Worm (Caenorhabditis elegans) whole organism, L4 larva: ENCODE measurements around the gene rsp-7.

Source experiments
- R02D3.7 ChIP-seq: fragments of 150-350 bp; sonication (generic microtip); optimal IDR thresholded peaks from 3 replicates; lab custom pipeline; 2014; ENCODE audit warnings: missing biosample characterization, missing genetic modification characterization
- T26A8.4 ChIP-seq: fragments of 200-800 bp; sonication (Bioruptor generic); IDR thresholded peaks from 2 replicates; pipeline ENCODE4 v1.3.6; 2022; ENCODE audit warnings: missing genetic modification characterization, missing compliant biosample characterization
- aha-1 ChIP-seq: fragments of 150-350 bp; peaks from one replicate; lab custom pipeline; 2014; ENCODE audit warnings: missing biosample characterization, missing genetic modification characterization
- ces-1 ChIP-seq: fragments of 150-350 bp; sonication (generic microtip); optimal IDR thresholded peaks from 4 replicates; lab custom pipeline; 2014; ENCODE audit warnings: missing biosample characterization, missing genetic modification reagents, missing genetic modification characterization
- daf-8 ChIP-seq: fragments of 200-800 bp; sonication (Bioruptor generic); IDR thresholded peaks from 2 replicates; pipeline ENCODE4 v1.3.6; 2022; ENCODE audit warnings: missing genetic modification characterization, missing compliant biosample characterization
- dmd-6 ChIP-seq: fragments of 200-800 bp; sonication (Bioruptor generic); IDR thresholded peaks from 2 replicates; pipeline ENCODE4 v1.3.6; 2022; ENCODE audit warnings: missing genetic modification reagents, missing genetic modification characterization, missing compliant biosample characterization
- egl-43 ChIP-seq: fragments of 200-800 bp; sonication (Bioruptor generic); IDR thresholded peaks from 2 replicates; pipeline ENCODE4 v1.3.6; 2022; ENCODE audit warnings: missing genetic modification reagents, missing genetic modification characterization, missing compliant biosample characterization
- hlh-30 ChIP-seq: sonication (generic microtip); optimal IDR thresholded peaks from 2 replicates; lab custom pipeline; 2017; ENCODE audit warnings: antibody characterized with exemption, mild to moderate bottlenecking, missing genetic modification characterization, missing compliant biosample characterization; ENCODE audit not compliant: insufficient read depth
- lir-3 ChIP-seq: sonication (generic microtip); optimal IDR thresholded peaks from 2 replicates; lab custom pipeline; 2016; ENCODE audit warnings: mild to moderate bottlenecking, missing genetic modification characterization, missing compliant biosample characterization
- lsy-2 ChIP-seq, 2 experiments: fragments of 150-350 bp in 1 of 2; sonication (generic microtip) in 1 of 2; optimal IDR thresholded peaks; 2 replicates each; lab custom pipeline; 2014 to 2017; ENCODE audit warnings: missing biosample characterization in 2 of 2, missing genetic modification characterization in 2 of 2
- madf-5 ChIP-seq, 2 experiments: fragments of 200-800 bp; sonication (Bioruptor generic); IDR thresholded peaks; 2 replicates each; pipeline ENCODE4 v1.3.6; 2022; ENCODE audit warnings: missing compliant biosample characterization in 2 of 2, missing genetic modification characterization in 2 of 2
- madf-9 ChIP-seq: fragments of 200-800 bp; sonication (Bioruptor generic); conservative IDR thresholded peaks from 2 replicates; pipeline ENCODE4 v1.3.6; 2022; ENCODE audit warnings: missing genetic modification reagents, missing genetic modification characterization, missing compliant biosample characterization
- nhr-237 ChIP-seq: sonication (generic microtip); optimal IDR thresholded peaks from 2 replicates; lab custom pipeline; 2017; ENCODE audit warnings: missing biosample characterization, missing genetic modification characterization
- php-3 ChIP-seq: fragments of 200-800 bp; sonication (Bioruptor generic); IDR thresholded peaks from 2 replicates; pipeline ENCODE4 v1.3.6; 2022; ENCODE audit warnings: missing genetic modification reagents, missing genetic modification characterization, missing compliant biosample characterization
- pqm-1 ChIP-seq: sonication (generic microtip); optimal IDR thresholded peaks from 2 replicates; lab custom pipeline; 2017; ENCODE audit warnings: missing biosample characterization, missing genetic modification characterization
- set-16 ChIP-seq: fragments of 200-800 bp; sonication (Bioruptor generic); IDR thresholded peaks from 2 replicates; pipeline ENCODE4 v1.3.6; 2022; ENCODE audit warnings: missing genetic modification reagents, missing genetic modification characterization, missing compliant biosample characterization
- skn-1 ChIP-seq: fragments of 150-350 bp; optimal IDR thresholded peaks from 2 replicates; lab custom pipeline; 2014; ENCODE audit warnings: missing biosample characterization, missing genetic modification characterization
- spr-3 ChIP-seq: fragments of 200-800 bp; sonication (Bioruptor generic); optimal IDR thresholded peaks from 2 replicates; lab custom pipeline; 2018; ENCODE audit warnings: mild to moderate bottlenecking, missing genetic modification characterization, missing compliant biosample characterization
- tra-1 ChIP-seq: fragments of 200-800 bp; sonication (Bioruptor generic); IDR thresholded peaks from 2 replicates; pipeline ENCODE4 v1.3.6; 2022; ENCODE audit warnings: missing genetic modification reagents, missing genetic modification characterization, missing compliant biosample characterization
- unc-62 ChIP-seq, 3 experiments: fragments of 150-350 bp in 1 of 3; sonication (generic microtip); optimal IDR thresholded peaks in 2 of 3; peaks in 1 of 3; 1 replicate in 1 of 3; 2 replicates in 2 of 3; lab custom pipeline; 2014 to 2017; ENCODE audit warnings: missing biosample characterization in 3 of 3, missing genetic modification characterization in 3 of 3, missing genetic modification reagents in 3 of 3, missing genotype in 1 of 3
- zfp-3 ChIP-seq: fragments of 200-800 bp; sonication (Bioruptor generic); conservative IDR thresholded peaks from 2 replicates; pipeline ENCODE4 v1.3.6; 2022; ENCODE audit warnings: missing genetic modification reagents, missing genetic modification characterization, missing compliant biosample characterization

rsp-7 gene

DNA sequence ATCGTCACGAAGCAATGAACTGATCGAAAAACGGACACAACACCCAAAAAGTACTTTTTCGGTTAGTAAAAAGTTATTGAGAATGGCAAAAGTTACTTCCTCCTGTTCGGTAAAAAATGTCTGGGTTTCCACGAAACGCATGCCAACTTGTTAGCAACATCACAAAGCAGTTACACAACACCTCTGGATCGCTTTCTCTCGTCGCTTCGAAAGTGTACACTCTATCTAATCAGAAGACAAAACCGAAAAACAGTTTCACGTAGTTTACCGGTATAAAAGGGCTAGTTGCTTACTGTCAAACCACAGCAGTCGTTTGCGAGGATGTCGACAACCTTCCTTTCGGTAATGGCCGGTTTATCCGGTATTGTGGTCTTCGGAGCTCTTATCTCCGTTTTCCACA, 47.9 kb downstream of the rsp-7 start, which contains the start of gene col-80 (continued):
- TF ChIP-seq madf-5 (GFP tag; IDR thresholded peaks at IDR 0.05; lab: Robert Waterston, UW) = 0 out of 4 replicates have a peak, but pooled peaks of 1 of the 2 experiments have one; percentile 49
- no peak for TF ChIP-seq ces-1
- TF ChIP-seq skn-1 (tag; lab: Kevin White, UChicago) = no peak
- no peak for TF ChIP-seq php-3

DNA sequence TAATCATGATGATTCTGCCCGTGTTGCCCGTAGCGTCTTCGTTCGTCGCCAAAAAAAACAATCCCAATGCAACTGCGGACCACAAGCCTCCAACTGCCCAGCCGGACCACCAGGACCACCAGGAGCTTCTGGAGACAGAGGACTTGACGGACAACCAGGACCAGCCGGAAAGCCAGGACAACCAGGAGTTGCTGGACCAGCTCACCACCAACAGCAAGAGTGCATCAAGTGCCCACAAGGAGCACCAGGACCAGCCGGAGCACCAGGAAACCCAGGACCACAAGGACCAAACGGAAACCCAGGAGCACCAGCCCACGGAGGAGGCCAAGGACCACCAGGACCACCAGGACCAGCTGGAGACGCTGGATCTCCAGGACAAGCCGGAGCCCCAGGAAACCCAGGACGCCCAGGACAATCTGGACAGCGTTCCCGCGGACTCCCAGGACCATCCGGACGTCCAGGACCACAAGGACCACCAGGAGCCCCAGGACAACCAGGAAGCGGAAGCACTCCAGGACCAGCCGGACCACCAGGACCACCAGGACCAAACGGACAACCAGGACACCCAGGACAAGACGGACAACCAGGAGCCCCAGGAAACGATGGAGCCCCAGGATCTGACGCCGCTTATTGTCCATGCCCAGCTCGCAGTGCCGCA, 48.6 kb downstream of the rsp-7 start:
- no peak for TF ChIP-seq zfp-3 (GFP tag; lab: Robert Waterston, UW)
- TF ChIP-seq nhr-237 (tag; lab: Kevin White, UChicago) = no peak
- TF ChIP-seq pqm-1 = no peak
- peak; percentile 5; the same call in 1 of the 2 replicates for TF ChIP-seq madf-9
- TF ChIP-seq tra-1 (GFP tag; lab: Robert Waterston, UW) = 0 out of 2 replicates have a peak, but pooled peaks have one; percentile 5
- no peak for TF ChIP-seq lir-3 (tag; lab: Kevin White, UChicago)
- peak; percentile 31 for TF ChIP-seq spr-3 (GFP tag; lab: Kevin White, UChicago)
- no peak for TF ChIP-seq dmd-6 (GFP tag; lab: Robert Waterston, UW)
- no peak for TF ChIP-seq T26A8.4 (GFP tag; lab: Robert Waterston, UW)
- 0 out of 2 replicates have a peak, but pooled peaks have one; percentile 30 for TF ChIP-seq daf-8 (GFP tag; lab: Robert Waterston, UW)
- TF ChIP-seq R02D3.7 = no peak
- TF ChIP-seq madf-5 (GFP tag; IDR thresholded peaks at IDR 0.05; lab: Robert Waterston, UW) = 0 out of 4 replicates have a peak, but pooled peaks of 1 of the 2 experiments have one; percentile 73
- peak; percentile 14; the same call in 1 of the 2 replicates for TF ChIP-seq egl-43
- peak; percentile 99 for TF ChIP-seq set-16

DNA sequence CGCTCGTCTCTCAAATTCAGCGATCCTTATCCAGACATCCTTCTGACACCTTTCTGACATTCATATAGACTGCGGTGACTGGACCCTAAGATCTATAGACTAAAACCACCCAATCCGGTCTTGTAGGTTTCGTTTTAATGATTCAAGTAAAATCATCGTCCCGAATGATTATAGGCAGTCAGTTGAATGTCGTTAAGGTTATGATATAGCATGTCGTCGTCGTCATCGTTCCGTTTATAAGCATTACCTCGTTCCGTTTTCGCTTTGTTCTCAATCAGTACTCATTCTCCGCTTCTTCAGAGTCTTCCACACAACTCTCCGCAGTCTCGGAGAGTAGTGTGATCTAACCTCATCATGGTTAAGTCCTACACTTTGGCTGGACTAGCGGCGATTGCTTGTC, 49.7 kb downstream of the rsp-7 start, which contains the start of gene bli-1:
TSS of gene bli-1 (plus strand) at position 301 of the 400 bp plus-strand sequence.
- TF ChIP-seq aha-1 = peak; percentile 29
- TF ChIP-seq madf-5 (GFP tag; IDR thresholded peaks at IDR 0.05; lab: Robert Waterston, UW) = no peak
- no peak for TF ChIP-seq lsy-2 (tag; optimal IDR thresholded peaks at IDR 0.05; lab: Kevin White, UChicago)
- peak in 1 of 2 experiments; percentile 23 for TF ChIP-seq unc-62 (GFP tag; optimal IDR thresholded peaks at IDR 0.05 in 1 of 2; lab: Kevin White, UChicago)
- no peak for TF ChIP-seq unc-62 (tag; optimal IDR thresholded peaks at IDR 0.05; lab: Kevin White, UChicago)
- TF ChIP-seq hlh-30 (tag; lab: Kevin White, UChicago) = no peak
